Worm (Caenorhabditis elegans) whole organism, young adult: ENCODE measurements around the gene kat-1.

Experiments
- B0019.2 ChIP-seq: fragments of 200-800 bp; sonication (Bioruptor generic); conservative IDR thresholded peaks from 2 replicates; pipeline ENCODE4 v1.3.6; 2022; ENCODE audit warnings: missing genetic modification reagents, missing genetic modification characterization, missing compliant biosample characterization
- B0035.1 ChIP-seq: sonication (generic microtip); optimal IDR thresholded peaks from 2 replicates; lab custom pipeline; 2016; ENCODE audit warnings: missing genetic modification characterization, mild to moderate bottlenecking, missing compliant biosample characterization, missing genotype, missing genetic modification reagents
- B0261.1 ChIP-seq: sonication (generic microtip); optimal IDR thresholded peaks from 2 replicates; lab custom pipeline; 2016; ENCODE audit warnings: mild to moderate bottlenecking, missing genetic modification characterization, moderate library complexity, missing compliant biosample characterization
- D2030.7 ChIP-seq: fragments of 200-800 bp; sonication (Bioruptor generic); IDR thresholded peaks from 2 replicates; pipeline ENCODE4 v1.3.6; 2022; ENCODE audit warnings: missing genetic modification reagents, missing genetic modification characterization, missing compliant biosample characterization
- F10E7.11 ChIP-seq: sonication (generic microtip); optimal IDR thresholded peaks from 2 replicates; lab custom pipeline; 2017; ENCODE audit warnings: mild to moderate bottlenecking, missing genetic modification characterization, moderate library complexity, missing compliant biosample characterization
- F22D6.2 ChIP-seq: sonication (generic microtip); optimal IDR thresholded peaks from 2 replicates; lab custom pipeline; 2016; ENCODE audit warnings: mild to moderate bottlenecking, missing genetic modification characterization, missing compliant biosample characterization
- F57A8.1 ChIP-seq: fragments of 200-800 bp; sonication (Bioruptor generic); optimal IDR thresholded peaks from 2 replicates; lab custom pipeline; 2018; ENCODE audit warnings: mild to moderate bottlenecking, missing genetic modification characterization, moderate library complexity, missing compliant biosample characterization
- K11D2.4 ChIP-seq: fragments of 200-800 bp; sonication (Bioruptor generic); IDR thresholded peaks from 2 replicates; pipeline ENCODE4 v1.3.6; 2022; ENCODE audit warnings: missing genetic modification reagents, missing genetic modification characterization, missing compliant biosample characterization
- K12H6.12 ChIP-seq: fragments of 200-800 bp; sonication (Bioruptor generic); optimal IDR thresholded peaks from 2 replicates; lab custom pipeline; 2018; ENCODE audit warnings: mild to moderate bottlenecking, missing genetic modification characterization, missing compliant biosample characterization
- Y53G8AR.9 ChIP-seq: fragments of 200-800 bp; sonication (Bioruptor generic); conservative IDR thresholded peaks from 2 replicates; pipeline ENCODE4 v1.3.6; 2022; ENCODE audit warnings: missing genetic modification reagents, missing genetic modification characterization, missing compliant biosample characterization
- Y79H2A.3 ChIP-seq: fragments of 200-800 bp; sonication (Bioruptor generic); conservative IDR thresholded peaks from 2 replicates; pipeline ENCODE4 v1.3.6; 2022; ENCODE audit warnings: missing genetic modification reagents, missing genetic modification characterization, missing compliant biosample characterization
- ZK185.1 ChIP-seq: sonication (generic microtip); optimal IDR thresholded peaks from 2 replicates; lab custom pipeline; 2016; ENCODE audit warnings: mild to moderate bottlenecking, missing genetic modification characterization, missing compliant biosample characterization; ENCODE audit not compliant: poor library complexity, severe bottlenecking
- aptf-3 ChIP-seq: fragments of 200-800 bp; sonication (Bioruptor generic); IDR thresholded peaks from 2 replicates; pipeline ENCODE4 v1.3.6; 2022; ENCODE audit warnings: missing genetic modification characterization, missing compliant biosample characterization
- attf-3 ChIP-seq: fragments of 200-800 bp; sonication (Bioruptor generic); conservative IDR thresholded peaks from 2 replicates; pipeline ENCODE4 v1.3.6; 2022; ENCODE audit warnings: missing genetic modification reagents, missing genetic modification characterization, missing compliant biosample characterization
- attf-5 ChIP-seq: fragments of 200-800 bp; sonication (Bioruptor generic); optimal IDR thresholded peaks from 2 replicates; lab custom pipeline; 2018; ENCODE audit warnings: mild to moderate bottlenecking, missing genetic modification characterization, missing compliant biosample characterization
- cebp-1 ChIP-seq, 2 experiments: fragments of 200-800 bp in 1 of 2; sonication (Bioruptor generic) in 1 of 2; sonication (generic microtip) in 1 of 2; IDR thresholded peaks in 1 of 2; optimal IDR thresholded peaks in 1 of 2; 2 replicates each; pipeline versions ENCODE4 v1.3.6 to Lab custom; 2017 to 2022; ENCODE audit warnings: missing compliant biosample characterization in 2 of 2, missing genetic modification characterization in 2 of 2, mild to moderate bottlenecking in 1 of 2, missing genetic modification reagents in 1 of 2, moderate library complexity in 1 of 2
- ceh-100 ChIP-seq: fragments of 200-800 bp; sonication (Bioruptor generic); IDR thresholded peaks from 2 replicates; pipeline ENCODE4 v1.3.6; 2022; ENCODE audit warnings: missing genetic modification reagents, missing genetic modification characterization, missing compliant biosample characterization
- ceh-27 ChIP-seq: fragments of 200-800 bp; sonication (Bioruptor generic); optimal IDR thresholded peaks from 2 replicates; lab custom pipeline; 2018; ENCODE audit warnings: mild to moderate bottlenecking, missing genetic modification characterization, moderate library complexity, missing compliant biosample characterization
- ceh-79 ChIP-seq: sonication (generic microtip); optimal IDR thresholded peaks from 2 replicates; lab custom pipeline; 2017; ENCODE audit warnings: mild to moderate bottlenecking, missing genetic modification characterization, missing compliant biosample characterization
- chd-7 ChIP-seq: sonication (generic microtip); optimal IDR thresholded peaks from 2 replicates; lab custom pipeline; 2016; ENCODE audit warnings: mild to moderate bottlenecking, missing genetic modification characterization, moderate library complexity, missing compliant biosample characterization
- die-1 ChIP-seq: sonication (generic microtip); optimal IDR thresholded peaks from 2 replicates; lab custom pipeline; 2016; ENCODE audit warnings: missing genotype, mild to moderate bottlenecking, missing genetic modification characterization, missing compliant biosample characterization
- gei-17 ChIP-seq: fragments of 200-800 bp; sonication (Bioruptor generic); optimal IDR thresholded peaks from 2 replicates; lab custom pipeline; 2018; ENCODE audit warnings: mild to moderate bottlenecking, missing genetic modification characterization, missing compliant biosample characterization
- hrde-1 ChIP-seq: sonication (generic microtip); optimal IDR thresholded peaks from 2 replicates; lab custom pipeline; 2016; ENCODE audit warnings: missing genetic modification characterization, mild to moderate bottlenecking, missing compliant biosample characterization, moderate library complexity, missing genotype, missing genetic modification reagents, borderline replicate concordance
- let-607 ChIP-seq, 2 experiments: fragments of 200-800 bp in 1 of 2; sonication (Bioruptor generic) in 1 of 2; sonication (generic microtip) in 1 of 2; optimal IDR thresholded peaks; 2 replicates each; lab custom pipeline; 2016 to 2018; ENCODE audit warnings: mild to moderate bottlenecking in 2 of 2, missing compliant biosample characterization in 2 of 2, missing genetic modification characterization in 2 of 2, moderate library complexity in 2 of 2, missing genotype in 1 of 2
- lin-26 ChIP-seq: fragments of 200-800 bp; sonication (Bioruptor generic); IDR thresholded peaks from 2 replicates; pipeline ENCODE4 v1.3.6; 2022; ENCODE audit warnings: missing genetic modification reagents, missing genetic modification characterization, missing compliant biosample characterization
- lin-35 ChIP-seq, 3 experiments: fragments of 150-350 bp in 2 of 3; sonication (generic microtip) in 1 of 3; optimal IDR thresholded peaks; 2 replicates each; lab custom pipeline; 2014 to 2018; ENCODE audit warnings: missing biosample characterization in 3 of 3, missing genetic modification characterization in 3 of 3, missing genetic modification reagents in 3 of 3
- lin-54 ChIP-seq: fragments of 200-800 bp; sonication (Bioruptor generic); optimal IDR thresholded peaks from 2 replicates; lab custom pipeline; 2018; ENCODE audit warnings: mild to moderate bottlenecking, missing genetic modification characterization, missing compliant biosample characterization
- lsl-1 ChIP-seq: fragments of 200-800 bp; sonication (Bioruptor generic); optimal IDR thresholded peaks from 2 replicates; lab custom pipeline; 2018; ENCODE audit warnings: mild to moderate bottlenecking, missing genetic modification characterization, moderate library complexity, missing compliant biosample characterization
- madf-10 ChIP-seq: sonication (generic microtip); optimal IDR thresholded peaks from 2 replicates; lab custom pipeline; 2016; ENCODE audit warnings: mild to moderate bottlenecking, missing genetic modification characterization, missing compliant biosample characterization
- madf-3 ChIP-seq: fragments of 200-800 bp; sonication (Bioruptor generic); IDR thresholded peaks from 2 replicates; pipeline ENCODE4 v1.3.6; 2022; ENCODE audit warnings: missing genetic modification reagents, missing genetic modification characterization, missing compliant biosample characterization
- mcd-1 ChIP-seq: fragments of 200-800 bp; sonication (Bioruptor generic); IDR thresholded peaks from 2 replicates; pipeline ENCODE4 v1.3.6; 2022; ENCODE audit warnings: missing genetic modification reagents, missing genetic modification characterization, missing compliant biosample characterization
- mel-28 ChIP-seq: sonication (generic microtip); optimal IDR thresholded peaks from 2 replicates; lab custom pipeline; 2016; ENCODE audit warnings: borderline replicate concordance, mild to moderate bottlenecking, missing genetic modification characterization, missing compliant biosample characterization
- mxl-1 ChIP-seq: sonication (generic microtip); optimal IDR thresholded peaks from 2 replicates; lab custom pipeline; 2016; ENCODE audit warnings: missing genetic modification characterization, missing compliant biosample characterization
- nfya-2 ChIP-seq: fragments of 200-800 bp; sonication (Bioruptor generic); IDR thresholded peaks from 2 replicates; pipeline ENCODE4 v1.3.6; 2022; ENCODE audit warnings: missing genetic modification reagents, missing genetic modification characterization, missing compliant biosample characterization
- nhr-120 ChIP-seq: fragments of 200-800 bp; sonication (Bioruptor generic); IDR thresholded peaks from 2 replicates; pipeline ENCODE4 v1.3.6; 2022; ENCODE audit warnings: missing genetic modification characterization, missing compliant biosample characterization
- nhr-80 ChIP-seq: sonication (generic microtip); optimal IDR thresholded peaks from 2 replicates; lab custom pipeline; 2016; ENCODE audit warnings: missing genetic modification characterization, missing compliant biosample characterization
- nhr-90 ChIP-seq: sonication (generic microtip); optimal IDR thresholded peaks from 2 replicates; lab custom pipeline; 2016; ENCODE audit warnings: missing genotype, mild to moderate bottlenecking, missing genetic modification characterization, missing compliant biosample characterization
- repo-1 ChIP-seq: sonication (generic microtip); optimal IDR thresholded peaks from 2 replicates; lab custom pipeline; 2017; ENCODE audit warnings: mild to moderate bottlenecking, missing genetic modification characterization, missing compliant biosample characterization
- sea-2 ChIP-seq: fragments of 200-800 bp; sonication (Bioruptor generic); IDR thresholded peaks from 2 replicates; pipeline ENCODE4 v1.3.6; 2022; ENCODE audit warnings: missing genetic modification characterization, missing compliant biosample characterization
- snpc-1.3 ChIP-seq: sonication (generic microtip); optimal IDR thresholded peaks from 2 replicates; lab custom pipeline; 2017; ENCODE audit warnings: missing genetic modification characterization, mild to moderate bottlenecking, missing compliant biosample characterization, antibody characterized with exemption, moderate library complexity, missing genotype, missing genetic modification reagents; ENCODE audit not compliant: insufficient read depth
- snpc-4 ChIP-seq, 5 experiments: fragments of 150-350 bp in 1 of 5; sonication (generic microtip) in 4 of 5; optimal IDR thresholded peaks; 2 replicates each; lab custom pipeline; 2014 to 2018; ENCODE audit warnings: missing genetic modification characterization in 5 of 5, missing biosample characterization in 3 of 5, antibody characterized with exemption in 2 of 5, mild to moderate bottlenecking in 2 of 5, missing compliant biosample characterization in 2 of 5, missing genotype in 2 of 5, moderate library complexity in 2 of 5, missing genetic modification reagents in 1 of 5
- tbp1 ChIP-seq: fragments of 200-800 bp; sonication (Bioruptor generic); optimal IDR thresholded peaks from 2 replicates; lab custom pipeline; 2018; ENCODE audit warnings: mild to moderate bottlenecking, missing genetic modification characterization, missing compliant biosample characterization
- unc-130 ChIP-seq: sonication (generic microtip); optimal IDR thresholded peaks from 2 replicates; lab custom pipeline; 2016; ENCODE audit warnings: missing genetic modification reagents, missing genetic modification characterization, missing compliant biosample characterization

The kat-1 gene

DNA sequence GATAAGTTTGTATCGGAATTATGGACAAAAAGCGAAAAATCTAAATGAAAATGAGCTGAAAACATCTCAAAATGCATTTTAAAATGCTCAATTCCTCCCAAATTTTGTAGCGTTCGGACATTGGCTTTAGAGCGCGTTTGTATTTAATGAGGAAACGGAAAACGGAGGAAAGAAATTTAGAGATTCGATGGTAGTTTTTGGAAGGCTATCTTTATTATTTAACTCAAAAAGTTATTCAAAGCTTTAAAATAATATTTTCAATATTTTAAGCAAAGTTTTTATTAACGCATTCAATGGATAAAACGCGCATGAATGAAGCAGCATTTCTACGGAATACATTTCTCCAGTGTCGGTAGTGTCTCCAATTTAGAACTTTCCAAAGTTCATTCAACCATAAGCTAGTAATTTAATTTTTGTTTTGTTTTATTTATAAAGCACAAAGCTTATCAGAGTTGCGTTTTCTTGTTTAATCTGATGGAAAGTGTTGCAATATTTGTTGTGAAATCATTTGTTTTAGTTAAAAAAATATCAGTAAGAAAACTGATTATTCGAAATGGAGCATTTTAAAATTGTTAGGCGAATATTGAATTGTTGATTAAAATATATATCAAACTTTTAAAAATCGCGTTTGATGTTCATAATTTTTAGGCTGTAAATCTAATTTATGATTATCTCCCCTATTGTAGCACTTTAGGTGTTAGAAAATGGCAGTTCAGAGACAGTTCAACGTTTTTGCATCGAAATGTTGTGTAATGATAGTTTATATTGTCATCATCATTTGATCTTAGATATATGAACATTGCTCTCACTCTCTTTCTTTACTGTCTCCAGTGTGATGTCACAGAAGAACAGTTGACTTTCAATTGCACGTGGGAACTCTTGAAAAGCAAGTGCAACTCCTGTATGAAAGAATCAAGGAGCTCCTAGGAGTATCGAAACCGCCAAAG, 751 bp upstream of the kat-1 start:
- peak; percentile 11 for TF ChIP-seq chd-7 (tag; lab: Kevin White, UChicago)
- peak in 1 of 2 experiments; percentile 40 for TF ChIP-seq let-607 (tag; optimal IDR thresholded peaks at IDR 0.05; lab: Kevin White, UChicago)
- no peak for TF ChIP-seq cebp-1 (GFP tag; IDR thresholded peaks at IDR 0.05; lab: Robert Waterston, UW)
- TF ChIP-seq cebp-1 (tag; optimal IDR thresholded peaks at IDR 0.05; lab: Kevin White, UChicago), result peak; percentile 11
- TF ChIP-seq ceh-100 (GFP tag; lab: Robert Waterston, UW), result peak; percentile 87
- no peak for TF ChIP-seq ceh-79
- TF ChIP-seq nhr-90 (tag; lab: Kevin White, UChicago), result no peak
- TF ChIP-seq lin-35 (GFP tag; optimal IDR thresholded peaks at IDR 0.05; lab: Kevin White, UChicago), result peak in 1 of 3 experiments; percentile 28
- TF ChIP-seq madf-3, result no peak
- TF ChIP-seq snpc-4 (GFP tag; optimal IDR thresholded peaks at IDR 0.05; lab: Kevin White, UChicago), result no peak
- TF ChIP-seq snpc-4 (tag; optimal IDR thresholded peaks at IDR 0.05; lab: Kevin White, UChicago), result peak in 1 of 4 experiments; percentile 5
- TF ChIP-seq mcd-1 (GFP tag; lab: Robert Waterston, UW), result peak; percentile 69
- peak; percentile 21 for TF ChIP-seq snpc-1.3 (tag; lab: Kevin White, UChicago)
- 0 out of 2 replicates have a peak, but pooled peaks have one; percentile 12 for TF ChIP-seq Y53G8AR.9 (GFP tag; lab: Robert Waterston, UW)
- TF ChIP-seq die-1, result no peak
- peak; percentile 18 for TF ChIP-seq lin-54
- peak; percentile 21 for TF ChIP-seq attf-5 (GFP tag; lab: Kevin White, UChicago)
- TF ChIP-seq nhr-80 (tag; lab: Kevin White, UChicago), result peak; percentile 75
- peak; percentile 26 for TF ChIP-seq lsl-1 (GFP tag; lab: Kevin White, UChicago)
- no peak for TF ChIP-seq nhr-120 (GFP tag; lab: Robert Waterston, UW)
- peak; percentile 56 for TF ChIP-seq K12H6.12
- TF ChIP-seq B0261.1 (tag; lab: Kevin White, UChicago), result no peak
- TF ChIP-seq ceh-27 (GFP tag; lab: Kevin White, UChicago), result peak; percentile 67
- no peak for TF ChIP-seq aptf-3 (GFP tag; lab: Robert Waterston, UW)
- peak; percentile 12 for TF ChIP-seq tbp1 (GFP tag; lab: Kevin White, UChicago)
- peak; percentile 24 for TF ChIP-seq ZK185.1 (tag; lab: Kevin White, UChicago)
- TF ChIP-seq K11D2.4, result no peak
- TF ChIP-seq attf-3, result peak; percentile 46; the same call in 1 of the 2 replicates

DNA sequence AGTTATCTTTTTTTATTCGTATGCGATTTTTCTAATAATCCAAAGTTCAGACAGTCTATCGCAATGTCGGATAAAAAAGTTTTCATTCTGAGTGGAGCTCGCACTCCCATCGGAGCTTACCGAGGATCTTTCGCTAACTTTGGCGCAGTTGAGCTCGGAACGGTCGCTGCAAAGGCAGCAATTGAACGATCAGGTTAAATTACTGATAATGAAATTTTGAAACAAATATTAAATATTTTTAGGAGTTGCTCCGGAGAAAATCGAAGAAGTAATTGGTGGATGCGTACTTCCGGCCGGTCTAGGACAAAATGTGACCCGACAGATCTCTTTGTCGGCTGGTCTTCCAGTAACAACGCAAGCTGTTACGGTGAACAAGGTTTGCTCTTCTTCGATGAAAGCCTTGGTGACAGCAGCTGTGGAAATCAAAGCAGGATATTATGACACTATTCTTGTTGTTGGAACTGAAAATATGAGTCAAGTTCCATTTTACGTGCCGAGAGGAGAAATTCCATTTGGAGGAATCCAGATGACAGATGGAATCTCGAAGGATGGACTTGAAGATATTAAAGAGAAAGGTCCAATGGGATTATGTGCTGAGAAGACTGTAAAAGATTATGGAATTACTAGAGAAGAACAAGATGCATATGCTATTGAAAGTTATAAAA, 2.1 kb downstream of the kat-1 start, which contains the start of gene T02G5.7:
TSS of gene T02G5.7 (plus strand) at position 51 of the 665 bp plus-strand sequence.
- TF ChIP-seq F22D6.2 (tag; lab: Kevin White, UChicago) (no peak), mxl-1 (tag; lab: Kevin White, UChicago) (no peak), B0035.1 (tag; lab: Kevin White, UChicago) (no peak), nfya-2 (no peak), nhr-90 (tag; lab: Kevin White, UChicago) (no peak), D2030.7 (GFP tag; lab: Robert Waterston, UW) (no peak), repo-1 (tag; lab: Kevin White, UChicago) (peak; percentile 8), lin-26 (GFP tag; lab: Robert Waterston, UW) (no peak), mel-28 (tag; lab: Kevin White, UChicago) (no peak), lin-54 (peak; percentile 5), unc-130 (GFP tag; lab: Kevin White, UChicago) (no peak), madf-10 (tag; lab: Kevin White, UChicago) (no peak), ceh-100 (GFP tag; lab: Robert Waterston, UW) (no peak; the same call in 1 of the 2 replicates), gei-17 (GFP tag; lab: Kevin White, UChicago) (no peak), Y79H2A.3 (GFP tag; lab: Robert Waterston, UW) (no peak), sea-2 (GFP tag; lab: Robert Waterston, UW) (no peak), F57A8.1 (GFP tag; lab: Kevin White, UChicago) (no peak), F10E7.11 (tag; lab: Kevin White, UChicago) (no peak), B0019.2 (GFP tag; lab: Robert Waterston, UW) (no peak), hrde-1 (tag; lab: Kevin White, UChicago) (no peak)
